Worm (Caenorhabditis elegans) whole organism, mixed stage, embryonic: ENCODE measurements around the gene W02H5.8.

Source experiments
- M03D4.4 ChIP-seq: sonication (generic microtip); optimal IDR thresholded peaks from 2 replicates; lab custom pipeline; 2017; ENCODE audit warnings: mild to moderate bottlenecking, missing genetic modification characterization, missing compliant biosample characterization
- elt-3 ChIP-seq: fragments of 150-350 bp; optimal IDR thresholded peaks from 2 replicates; lab custom pipeline; 2014; ENCODE audit warnings: missing biosample characterization, missing genetic modification characterization
- lsy-2 ChIP-seq: fragments of 150-350 bp; optimal IDR thresholded peaks from 2 replicates; lab custom pipeline; 2014; ENCODE audit warnings: missing biosample characterization, missing genetic modification characterization
- mab-5 ChIP-seq: fragments of 150-350 bp; optimal IDR thresholded peaks from 2 replicates; lab custom pipeline; 2014; ENCODE audit warnings: missing biosample characterization, missing genetic modification characterization
- nhr-12 ChIP-seq: fragments of 150-350 bp; optimal IDR thresholded peaks from 2 replicates; lab custom pipeline; 2014; ENCODE audit warnings: missing biosample characterization, missing genetic modification characterization
- nhr-237 ChIP-seq: fragments of 150-350 bp; optimal IDR thresholded peaks from 2 replicates; lab custom pipeline; 2014; ENCODE audit warnings: missing biosample characterization, missing genetic modification characterization
- nhr-28 ChIP-seq: fragments of 150-350 bp; optimal IDR thresholded peaks from 2 replicates; lab custom pipeline; 2014; ENCODE audit warnings: missing biosample characterization, missing genetic modification characterization
- nhr-76 ChIP-seq: sonication (generic microtip); optimal IDR thresholded peaks from 2 replicates; lab custom pipeline; 2017; ENCODE audit warnings: missing biosample characterization, missing genetic modification characterization
- pha-4 ChIP-seq: fragments of 150-350 bp; optimal IDR thresholded peaks from 2 replicates; lab custom pipeline; 2018; ENCODE audit warnings: missing biosample characterization, missing genetic modification reagents, missing genetic modification characterization
- snpc-4 ChIP-seq: fragments of 150-350 bp; optimal IDR thresholded peaks from 2 replicates; lab custom pipeline; 2014; ENCODE audit warnings: missing biosample characterization, missing genetic modification characterization
- unc-62 ChIP-seq: fragments of 150-350 bp; optimal IDR thresholded peaks from 2 replicates; lab custom pipeline; 2014; ENCODE audit warnings: missing biosample characterization, missing genetic modification reagents, missing genetic modification characterization

DNA sequence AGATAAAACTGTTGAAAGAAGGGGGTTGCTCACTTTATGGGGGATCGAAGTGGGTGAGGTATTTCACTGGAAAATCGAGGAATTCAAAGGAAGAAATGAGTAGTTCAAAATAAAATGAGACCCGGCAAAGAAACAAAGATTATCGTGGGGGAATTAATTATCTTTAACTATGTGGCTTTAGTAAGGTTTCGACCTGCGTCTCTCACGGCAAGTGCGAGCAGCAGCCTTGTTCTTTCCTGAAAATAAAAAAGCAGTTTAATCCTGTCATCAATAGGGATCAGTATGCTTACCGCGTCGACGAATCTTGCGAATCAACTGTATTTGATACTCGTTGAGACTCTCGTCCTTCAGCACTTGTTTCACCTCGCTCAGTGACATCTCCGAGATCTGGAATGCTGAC, 30.6 kb downstream of the W02H5.8 start, which contains the start of gene srh-271:
- TF ChIP-seq nhr-237: no peak
- no peak for TF ChIP-seq elt-3
- no peak for TF ChIP-seq pha-4
- no peak for TF ChIP-seq M03D4.4 (tag; lab: Kevin White, UChicago)
- TF ChIP-seq mab-5 (tag; lab: Kevin White, UChicago): no peak
- no peak for TF ChIP-seq nhr-76 (tag; lab: Kevin White, UChicago)
- TF ChIP-seq unc-62 (GFP tag; lab: Kevin White, UChicago): no peak
- no peak for TF ChIP-seq lsy-2 (tag; lab: Kevin White, UChicago)
- no peak for TF ChIP-seq nhr-28 (tag; lab: Kevin White, UChicago)
- TF ChIP-seq nhr-12: no peak
- no peak for TF ChIP-seq snpc-4 (tag; lab: Kevin White, UChicago)
